Fruit fly (Drosophila melanogaster): ENCODE results near the gene P5CDh2.

P5CDh2 gene

dm6 chr3R:21859509-21859908 is 18.2 kb upstream of the P5CDh2 start:
- TF ChIP-seq CG14655 (GFP tag; optimal IDR thresholded peaks at IDR 0.05), result peak; percentile 72
- peak; percentile 66 for TF ChIP-seq CG17806 (tag; optimal IDR thresholded peaks at IDR 0.05)
- TF ChIP-seq CG32121 (GFP tag; IDR thresholded peaks at IDR 0.05), result peak; percentile 48; the same call in 1 of the 2 replicates
- no peak for TF ChIP-seq CG10348 (GFP tag; IDR thresholded peaks at IDR 0.05)
- TF ChIP-seq Snoo (tag; optimal IDR thresholded peaks at IDR 0.05), result peak; percentile 93
- peak; percentile 80 for TF ChIP-seq CG8301 (tag; optimal IDR thresholded peaks at IDR 0.05)
- peak; percentile 0 for TF ChIP-seq EcR (GFP tag; optimal IDR thresholded peaks at IDR 0.05)
- TF ChIP-seq CG8159 (tag; optimal IDR thresholded peaks at IDR 0.05), result peak; percentile 85
- TF ChIP-seq CG4496 (GFP tag; IDR thresholded peaks at IDR 0.05), result peak; percentile 82
- no peak for TF ChIP-seq D1 (tag; optimal IDR thresholded peaks at IDR 0.05)
- TF ChIP-seq CG13204 (GFP tag; optimal IDR thresholded peaks at IDR 0.05), result peak; percentile 61
- TF ChIP-seq Ets98B (GFP tag; IDR thresholded peaks at IDR 0.05), result peak; percentile 71
- peak; percentile 68; the same call in 1 of the 2 replicates for TF ChIP-seq rn (GFP tag; IDR thresholded peaks at IDR 0.05)
- TF ChIP-seq CG12605 (GFP tag; IDR thresholded peaks at IDR 0.05), result 0 out of 2 replicates have a peak, but pooled peaks have one; percentile 58
- peak; percentile 74 for TF ChIP-seq CG9948 (tag; optimal IDR thresholded peaks at IDR 0.05)
- peak; percentile 83 for TF ChIP-seq Pif1B (GFP tag; optimal IDR thresholded peaks at IDR 0.05)
- TF ChIP-seq CG34367 (tag; optimal IDR thresholded peaks at IDR 0.05), result peak; percentile 70
- peak; percentile 84 for TF ChIP-seq CG15710 (tag; optimal IDR thresholded peaks at IDR 0.05)
- peak; percentile 28 for TF ChIP-seq gl (tag; optimal IDR thresholded peaks at IDR 0.05)
- peak; percentile 87 for TF ChIP-seq Pif1A (GFP tag; optimal IDR thresholded peaks at IDR 0.05)
- 0 out of 3 replicates have a peak, but pooled peaks have one; percentile 29 for TF ChIP-seq fd96Ca (GFP tag; IDR thresholded peaks at IDR 0.05)

DNA sequence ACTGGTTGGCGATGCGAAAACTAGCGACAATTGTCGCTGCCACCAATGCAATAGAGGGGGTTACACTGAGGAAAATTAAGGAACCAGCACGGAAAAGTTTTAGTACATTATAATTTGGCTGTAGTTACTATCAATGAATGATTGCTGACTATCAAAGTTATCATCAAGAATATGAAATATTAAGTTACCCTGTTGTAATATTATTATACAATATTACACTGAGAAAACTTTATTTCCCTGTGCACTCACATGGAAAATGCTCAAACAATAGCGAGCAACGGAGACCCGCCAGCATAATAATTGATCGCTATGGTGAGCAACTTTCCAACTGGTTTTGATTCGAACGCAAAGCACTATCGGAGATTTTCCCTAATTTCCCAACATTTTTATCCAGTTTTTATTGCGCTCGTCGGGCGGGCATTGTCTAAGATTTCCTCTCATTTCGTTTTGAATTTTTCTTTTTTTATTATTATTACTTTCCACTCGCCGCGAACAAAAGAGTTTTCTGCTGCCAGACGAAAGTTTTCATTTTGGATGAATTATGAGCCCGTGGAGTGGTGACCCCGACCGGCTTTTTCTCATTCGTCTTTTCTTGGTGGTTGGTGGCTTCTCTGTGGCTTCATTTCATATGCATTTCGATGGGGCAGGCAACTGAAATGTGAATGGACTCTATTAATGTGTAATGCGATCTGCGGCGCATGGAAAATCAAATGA is 15.4 kb upstream of the P5CDh2 start:
- TF ChIP-seq CG32121 (GFP tag; IDR thresholded peaks at IDR 0.05) (peak; percentile 93), CG13204 (GFP tag; optimal IDR thresholded peaks at IDR 0.05) (no peak), CG34367 (tag; optimal IDR thresholded peaks at IDR 0.05) (no peak), CG12605 (GFP tag; IDR thresholded peaks at IDR 0.05) (peak; percentile 86), CG8301 (tag; optimal IDR thresholded peaks at IDR 0.05) (peak; percentile 91), gl (tag; optimal IDR thresholded peaks at IDR 0.05) (no peak), Pif1A (GFP tag; optimal IDR thresholded peaks at IDR 0.05) (peak; percentile 73), CG15710 (tag; optimal IDR thresholded peaks at IDR 0.05) (no peak), CG14655 (GFP tag; optimal IDR thresholded peaks at IDR 0.05) (peak; percentile 85), EcR (GFP tag; optimal IDR thresholded peaks at IDR 0.05) (no peak), CG17806 (tag; optimal IDR thresholded peaks at IDR 0.05) (peak; percentile 21), CG9948 (tag; optimal IDR thresholded peaks at IDR 0.05) (peak; percentile 16), Pif1B (GFP tag; optimal IDR thresholded peaks at IDR 0.05) (peak; percentile 41), CG8159 (tag; optimal IDR thresholded peaks at IDR 0.05) (peak; percentile 8), rn (GFP tag; IDR thresholded peaks at IDR 0.05) (peak; percentile 79), CG10348 (GFP tag; IDR thresholded peaks at IDR 0.05) (peak; percentile 78), CG4496 (GFP tag; IDR thresholded peaks at IDR 0.05) (peak; percentile 94), Snoo (tag; optimal IDR thresholded peaks at IDR 0.05) (no peak), fd96Ca (GFP tag; IDR thresholded peaks at IDR 0.05) (no peak; the same call in none of the 3 replicates), Ets98B (GFP tag; IDR thresholded peaks at IDR 0.05) (peak; percentile 94), D1 (tag; optimal IDR thresholded peaks at IDR 0.05) (no peak)

DNA sequence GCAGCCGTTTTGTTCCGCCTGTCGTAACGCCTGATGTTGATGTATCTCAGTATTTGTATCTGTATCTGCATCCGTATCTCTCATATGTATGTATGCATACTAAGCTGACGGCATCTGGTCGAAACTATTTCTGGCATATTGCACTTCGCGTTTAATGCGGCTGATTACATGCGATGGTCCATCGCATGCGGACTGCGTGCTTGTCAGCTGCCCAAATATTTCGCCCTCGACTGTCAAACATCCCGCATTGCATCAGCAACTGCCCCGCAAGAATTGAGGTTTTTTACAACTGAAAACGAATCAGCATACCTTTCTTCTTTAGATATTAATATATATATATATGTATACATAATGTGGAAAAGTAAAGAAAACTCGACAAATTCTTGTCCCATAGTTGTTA is 14.9 kb upstream of the P5CDh2 start:
- no peak for TF ChIP-seq CG10348 (GFP tag; IDR thresholded peaks at IDR 0.05)
- peak; percentile 41 for TF ChIP-seq CG14655 (GFP tag; optimal IDR thresholded peaks at IDR 0.05)

dm6 chr3R:21863817-21864384 is 13.8 kb upstream of the P5CDh2 start:
- TF ChIP-seq CG10348 (GFP tag; IDR thresholded peaks at IDR 0.05) (no peak), CG32121 (GFP tag; IDR thresholded peaks at IDR 0.05) (0 out of 2 replicates have a peak, but pooled peaks have one; percentile 23), CG12605 (GFP tag; IDR thresholded peaks at IDR 0.05) (no peak), CG8301 (tag; optimal IDR thresholded peaks at IDR 0.05) (no peak), D1 (tag; optimal IDR thresholded peaks at IDR 0.05) (no peak), EcR (GFP tag; optimal IDR thresholded peaks at IDR 0.05) (no peak), rn (GFP tag; IDR thresholded peaks at IDR 0.05) (no peak), Snoo (tag; optimal IDR thresholded peaks at IDR 0.05) (no peak), CG9948 (tag; optimal IDR thresholded peaks at IDR 0.05) (no peak), gl (tag; optimal IDR thresholded peaks at IDR 0.05) (no peak), CG13204 (GFP tag; optimal IDR thresholded peaks at IDR 0.05) (no peak), fd96Ca (GFP tag; IDR thresholded peaks at IDR 0.05) (no peak), CG14655 (GFP tag; optimal IDR thresholded peaks at IDR 0.05) (peak; percentile 16)

- TF ChIP-seq rn (GFP tag; IDR thresholded peaks at IDR 0.05) (no peak), Ets98B (GFP tag; IDR thresholded peaks at IDR 0.05) (no peak), CG9948 (tag; optimal IDR thresholded peaks at IDR 0.05) (no peak)
Observed at dm6 chr3R:21864484-21864883, 13.3 kb upstream of the P5CDh2 start.

DNA sequence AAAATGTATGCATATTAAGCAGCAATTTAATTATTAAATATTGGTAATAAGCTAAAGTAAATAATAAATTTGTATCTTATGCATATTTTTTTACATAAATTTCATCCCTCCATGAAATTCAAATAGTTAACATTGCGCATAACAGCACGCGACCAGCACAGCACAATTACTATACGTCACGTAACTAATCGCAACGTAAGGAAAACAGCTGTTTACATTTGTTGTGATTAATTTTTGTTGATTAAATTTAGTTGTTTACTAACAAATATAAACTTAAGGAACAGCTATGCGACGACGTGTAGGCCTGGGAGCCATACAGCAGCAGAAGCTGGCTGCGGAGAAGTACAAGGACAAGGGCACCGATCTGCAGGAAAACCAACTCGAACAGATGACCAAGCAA is 12.7 kb upstream of the P5CDh2 start, which contains the start of gene lsn:
Gene lsn (plus strand): TSS at position 177 of the 400 bp plus-strand sequence.
- TF ChIP-seq D1 (tag; optimal IDR thresholded peaks at IDR 0.05), result peak; percentile 46
- no peak for TF ChIP-seq CG8301 (tag; optimal IDR thresholded peaks at IDR 0.05)
